Worm (Caenorhabditis elegans) whole organism, early embryonic: ENCODE results near the gene F41G3.18.

Source experiments
- B0310.2 ChIP-seq: sonication (generic microtip); optimal IDR thresholded peaks from 2 replicates; lab custom pipeline; 2016; ENCODE audit warnings: mild to moderate bottlenecking, missing genetic modification characterization, missing compliant biosample characterization
- F13C5.2 ChIP-seq: sonication (generic microtip); optimal IDR thresholded peaks from 2 replicates; lab custom pipeline; 2017; ENCODE audit warnings: mild to moderate bottlenecking, missing genetic modification characterization, inconsistent platforms, missing compliant biosample characterization
- aly-1 ChIP-seq: sonication (generic microtip); optimal IDR thresholded peaks from 2 replicates; lab custom pipeline; 2016; ENCODE audit warnings: missing genetic modification characterization, missing compliant biosample characterization
- ama-1 ChIP-seq: fragments of 150-350 bp; optimal IDR thresholded peaks from 2 replicates; lab custom pipeline; 2014
- ceh-13 ChIP-seq: fragments of 200-800 bp; sonication (Bioruptor generic); optimal IDR thresholded peaks from 2 replicates; lab custom pipeline; 2018; ENCODE audit warnings: mild to moderate bottlenecking, missing genetic modification characterization, missing compliant biosample characterization
- ceh-36 ChIP-seq: sonication (generic microtip); optimal IDR thresholded peaks from 2 replicates; lab custom pipeline; 2016; ENCODE audit warnings: missing genetic modification characterization, inconsistent platforms, missing compliant biosample characterization
- ets-7 ChIP-seq: sonication (generic microtip); optimal IDR thresholded peaks from 2 replicates; lab custom pipeline; 2016; ENCODE audit warnings: missing genotype, missing genetic modification characterization, missing compliant biosample characterization
- flt-1 ChIP-seq: fragments of 200-800 bp; sonication (Bioruptor generic); IDR thresholded peaks from 2 replicates; pipeline ENCODE4 v1.3.6; 2022; ENCODE audit warnings: missing genetic modification characterization, missing compliant biosample characterization
- hmbx-1 ChIP-seq: sonication (generic microtip); optimal IDR thresholded peaks from 2 replicates; lab custom pipeline; 2016; ENCODE audit warnings: mild to moderate bottlenecking, missing genetic modification characterization, missing compliant biosample characterization
- hmg-4 ChIP-seq: fragments of 200-800 bp; sonication (Bioruptor generic); optimal IDR thresholded peaks from 2 replicates; lab custom pipeline; 2018; ENCODE audit warnings: mild to moderate bottlenecking, missing genetic modification characterization, missing compliant biosample characterization
- hnd-1 ChIP-seq: sonication (generic microtip); optimal IDR thresholded peaks from 2 replicates; lab custom pipeline; 2016; ENCODE audit warnings: missing genetic modification characterization, missing compliant biosample characterization
- pes-1 ChIP-seq: fragments of 200-800 bp; sonication (Bioruptor generic); IDR thresholded peaks from 2 replicates; pipeline ENCODE4 v1.3.6; 2022; ENCODE audit warnings: missing genetic modification reagents, missing genetic modification characterization, missing compliant biosample characterization
- scrt-1 ChIP-seq: fragments of 200-800 bp; sonication (Bioruptor generic); IDR thresholded peaks from 2 replicates; pipeline ENCODE4 v1.3.6; 2022; ENCODE audit warnings: missing genetic modification characterization, missing compliant biosample characterization
- sea-1 ChIP-seq: fragments of 200-800 bp; sonication (Bioruptor generic); conservative IDR thresholded peaks from 2 replicates; pipeline ENCODE4 v1.3.6; 2022; ENCODE audit warnings: missing genetic modification characterization, missing compliant biosample characterization
- tbx-11 ChIP-seq: fragments of 200-800 bp; sonication (Bioruptor generic); IDR thresholded peaks from 2 replicates; pipeline ENCODE4 v1.3.6; 2022; ENCODE audit warnings: missing genetic modification characterization, missing compliant biosample characterization
- tbx-37 ChIP-seq: fragments of 200-800 bp; sonication (Bioruptor generic); conservative IDR thresholded peaks from 2 replicates; pipeline ENCODE4 v1.3.6; 2022; ENCODE audit warnings: missing genetic modification reagents, missing genetic modification characterization, missing compliant biosample characterization
- tra-4 ChIP-seq: sonication (generic microtip); optimal IDR thresholded peaks from 2 replicates; lab custom pipeline; 2017; ENCODE audit warnings: missing genetic modification characterization, missing compliant biosample characterization

The F41G3.18 gene

ce11 chrII:6810663-6811062, 42.5 kb downstream of the F41G3.18 start, which contains the start of gene snt-1:
Gene snt-1 (plus strand): TSS chrII:6810963.
- TF ChIP-seq F13C5.2 (tag; lab: Kevin White, UChicago) (no peak), tra-4 (no peak), hmbx-1 (no peak), scrt-1 (GFP tag; lab: Robert Waterston, UW) (no peak), ama-1 (no peak), sea-1 (no peak), flt-1 (GFP tag; lab: Robert Waterston, UW) (no peak), ceh-13 (GFP tag; lab: Kevin White, UChicago) (no peak), pes-1 (GFP tag; lab: Robert Waterston, UW) (no peak), ets-7 (no peak), aly-1 (tag; lab: Kevin White, UChicago) (no peak), tbx-37 (GFP tag; lab: Robert Waterston, UW) (no peak), tbx-11 (GFP tag; lab: Robert Waterston, UW) (no peak), hnd-1 (tag; lab: Kevin White, UChicago) (no peak), hmg-4 (GFP tag; lab: Kevin White, UChicago) (no peak), B0310.2 (tag; lab: Kevin White, UChicago) (no peak), ceh-36 (tag; lab: Kevin White, UChicago) (no peak)

- TF ChIP-seq tra-4 (no peak), aly-1 (tag; lab: Kevin White, UChicago) (no peak), hmbx-1 (no peak), hmg-4 (GFP tag; lab: Kevin White, UChicago) (no peak), ama-1 (no peak), ceh-13 (GFP tag; lab: Kevin White, UChicago) (no peak), ceh-36 (tag; lab: Kevin White, UChicago) (no peak), scrt-1 (GFP tag; lab: Robert Waterston, UW) (no peak), pes-1 (GFP tag; lab: Robert Waterston, UW) (no peak), B0310.2 (tag; lab: Kevin White, UChicago) (no peak), F13C5.2 (tag; lab: Kevin White, UChicago) (no peak), sea-1 (no peak), flt-1 (GFP tag; lab: Robert Waterston, UW) (no peak)
Measured at ce11 chrII:6812514-6812913, 44.4 kb downstream of the F41G3.18 start.

ce11 chrII:6816324-6816723, 48.2 kb downstream of the F41G3.18 start:
- TF ChIP-seq hmg-4 (GFP tag; lab: Kevin White, UChicago) (no peak), flt-1 (GFP tag; lab: Robert Waterston, UW) (no peak), B0310.2 (tag; lab: Kevin White, UChicago) (no peak), tra-4 (no peak), hmbx-1 (no peak), pes-1 (GFP tag; lab: Robert Waterston, UW) (no peak), ceh-13 (GFP tag; lab: Kevin White, UChicago) (no peak), ets-7 (no peak), ama-1 (no peak)
